Fruit fly (Drosophila melanogaster): Measurements from ENCODE around the gene CG17147.

Gene CG17147

dm6 chr3L:20221412-20221864, 2.3 kb upstream of the CG17147 start, which contains the start of gene CG17145 (continued):
- TF ChIP-seq Chrac-16 (GFP tag; optimal IDR thresholded peaks at IDR 0.05) (no peak), trem (tag; optimal IDR thresholded peaks at IDR 0.05) (no peak), NK7.1 (GFP tag; optimal IDR thresholded peaks at IDR 0.05) (no peak), Meics (GFP tag; optimal IDR thresholded peaks at IDR 0.05) (peak; percentile 51), jumu (GFP tag; optimal IDR thresholded peaks at IDR 0.05) (no peak), Ets65A (GFP tag) (no peak), Hsf (GFP tag; optimal IDR thresholded peaks at IDR 0.05) (no peak), CG7839 (tag; optimal IDR thresholded peaks at IDR 0.05) (no peak), vfl (GFP tag; optimal IDR thresholded peaks at IDR 0.05) (no peak), exex (tag; optimal IDR thresholded peaks at IDR 0.05) (peak; percentile 60), Ets97D (GFP tag; optimal IDR thresholded peaks at IDR 0.05) (no peak)

dm6 chr3L:20222617-20223016, 1.1 kb upstream of the CG17147 start:
- TF ChIP-seq ci (GFP tag; IDR thresholded peaks at IDR 0.05) (no peak), Ets65A (GFP tag) (peak; percentile 93), CG6654 (GFP tag; optimal IDR thresholded peaks at IDR 0.05) (no peak)

DNA sequence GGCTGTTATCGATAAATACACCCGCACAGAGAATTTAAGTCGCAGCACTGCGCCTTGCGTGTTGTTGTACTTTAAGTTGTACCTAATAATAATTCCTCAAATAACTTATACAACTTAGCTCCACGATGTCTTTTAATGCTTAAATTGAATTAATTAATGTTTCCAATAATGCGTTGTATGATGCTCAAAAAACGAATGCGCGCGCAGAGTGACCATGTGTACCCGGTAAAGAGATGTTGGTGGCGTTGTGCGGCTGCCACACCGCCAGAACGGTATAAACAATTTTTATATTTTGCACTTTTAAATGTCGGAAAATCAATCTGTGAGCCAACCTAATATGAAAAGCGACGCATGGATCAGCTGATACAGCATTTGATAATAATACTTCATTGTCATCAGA, 2.4 kb downstream of the CG17147 start:
- TF ChIP-seq CG12219 (GFP tag; optimal IDR thresholded peaks at IDR 0.05), result no peak
- TF ChIP-seq lbe (GFP tag; optimal IDR thresholded peaks at IDR 0.05), result no peak
- TF ChIP-seq CG4617 (GFP tag; optimal IDR thresholded peaks at IDR 0.05; ENCODE audit: borderline replicate concordance), result peak; percentile 88
- no peak for TF ChIP-seq CG15073 (GFP tag; optimal IDR thresholded peaks at IDR 0.05)
- peak; percentile 19 for TF ChIP-seq CG17829 (tag; optimal IDR thresholded peaks at IDR 0.05)
- TF ChIP-seq CG8924 (tag; optimal IDR thresholded peaks at IDR 0.05), result peak; percentile 25
- TF ChIP-seq CG13287 (GFP tag; IDR thresholded peaks at IDR 0.05; ENCODE audit: partially characterized antibody), result peak; percentile 54
- TF ChIP-seq slbo (GFP tag; IDR thresholded peaks at IDR 0.05), result no peak
- peak; percentile 12; the same call in 1 of the 2 replicates for TF ChIP-seq amos (GFP tag; IDR thresholded peaks at IDR 0.05; ENCODE audit: partially characterized antibody)
- 0 out of 4 replicates have a peak, but pooled peaks have one; percentile 52 for TF ChIP-seq Dll (GFP tag; IDR thresholded peaks at IDR 0.05; ENCODE audit: partially characterized antibody)
- TF ChIP-seq dm (GFP tag; optimal IDR thresholded peaks at IDR 0.05), result peak; percentile 1
- TF ChIP-seq lilli (GFP tag; optimal IDR thresholded peaks at IDR 0.05), result no peak
- peak; percentile 49 for TF ChIP-seq her (GFP tag; optimal IDR thresholded peaks at IDR 0.05)
- TF ChIP-seq nmo (GFP tag; optimal IDR thresholded peaks at IDR 0.05), result peak; percentile 38
- TF ChIP-seq trem (tag; optimal IDR thresholded peaks at IDR 0.05), result peak; percentile 69
- TF ChIP-seq Usf (GFP tag; optimal IDR thresholded peaks at IDR 0.05), result no peak
- TF ChIP-seq Med (GFP tag), result no peak
- TF ChIP-seq CG17568 (GFP tag; optimal IDR thresholded peaks at IDR 0.05), result no peak
- TF ChIP-seq chm (GFP tag; IDR thresholded peaks at IDR 0.05), result no peak
- TF ChIP-seq CG7786 (GFP tag; optimal IDR thresholded peaks at IDR 0.05), result no peak
- TF ChIP-seq ham (GFP tag; IDR thresholded peaks at IDR 0.05), result no peak
- TF ChIP-seq CG12299 (tag; optimal IDR thresholded peaks at IDR 0.05), result no peak
- TF ChIP-seq CG16863 (GFP tag; optimal IDR thresholded peaks at IDR 0.05), result no peak
- peak; percentile 91 for TF ChIP-seq gfzf (GFP tag; optimal IDR thresholded peaks at IDR 0.05)
- peak; percentile 42 for TF ChIP-seq YL-1 (GFP tag; optimal IDR thresholded peaks at IDR 0.05)
- TF ChIP-seq Sox102F (GFP tag; optimal IDR thresholded peaks at IDR 0.05), result no peak
- peak; percentile 36 for TF ChIP-seq CG30020 (tag; optimal IDR thresholded peaks at IDR 0.05)
- peak; percentile 40; the same call in 1 of the 3 replicates for TF ChIP-seq knrl (GFP tag; IDR thresholded peaks at IDR 0.05; ENCODE audit: partially characterized antibody)
- TF ChIP-seq Ets97D (GFP tag; optimal IDR thresholded peaks at IDR 0.05), result peak; percentile 72
- no peak for TF ChIP-seq CG30403 (GFP tag; optimal IDR thresholded peaks at IDR 0.05)
- TF ChIP-seq CG14710 (tag; optimal IDR thresholded peaks at IDR 0.05), result peak; percentile 60
- peak; percentile 90 for TF ChIP-seq Sin3A (optimal IDR thresholded peaks at IDR 0.05)
- peak; percentile 66 for TF ChIP-seq BEAF-32 (GFP tag; optimal IDR thresholded peaks at IDR 0.05)
- TF ChIP-seq hkb (optimal IDR thresholded peaks at IDR 0.05), result peak; percentile 23
- TF ChIP-seq hkb (GFP tag; IDR thresholded peaks at IDR 0.05), result no peak
- peak; percentile 53; the same call in 1 of the 2 replicates for TF ChIP-seq unc-4 (GFP tag; IDR thresholded peaks at IDR 0.05; ENCODE audit: partially characterized antibody)
- TF ChIP-seq CG9797 (GFP tag; optimal IDR thresholded peaks at IDR 0.05), result peak; percentile 81

Measured in whole organism, embryonic.